Worm (Caenorhabditis elegans) whole organism, L4 larva: ENCODE results near the gene C37H5.13.
A peak's percentile ranks its signal among the peaks of the same experiment; 100 is the strongest.
"Not testable (repeated sequence)": the region's sequence is repeated elsewhere in the genome, so short reads cannot be mapped to it uniquely, and the experiment has no call there.

Source experiments
- F10B5.3 ChIP-seq: sonication (generic microtip); optimal IDR thresholded peaks from 2 replicates; lab custom pipeline; 2016; ENCODE audit warnings: mild to moderate bottlenecking, missing genetic modification characterization, missing compliant biosample characterization
- F37D6.2 ChIP-seq: sonication (generic microtip); optimal IDR thresholded peaks from 2 replicates; lab custom pipeline; 2016; ENCODE audit warnings: mild to moderate bottlenecking, missing genetic modification characterization, missing compliant biosample characterization
- F49E8.2 ChIP-seq: sonication (generic microtip); optimal IDR thresholded peaks from 2 replicates; lab custom pipeline; 2016; ENCODE audit warnings: missing compliant biosample characterization, mild to moderate bottlenecking, missing genetic modification characterization, borderline replicate concordance
- R02D3.7 ChIP-seq: fragments of 150-350 bp; sonication (generic microtip); optimal IDR thresholded peaks from 3 replicates; lab custom pipeline; 2014; ENCODE audit warnings: missing biosample characterization, missing genetic modification characterization
- T26A8.4 ChIP-seq: fragments of 200-800 bp; sonication (Bioruptor generic); IDR thresholded peaks from 2 replicates; pipeline ENCODE4 v1.3.6; 2022; ENCODE audit warnings: missing genetic modification characterization, missing compliant biosample characterization
- Y48G9A.11 ChIP-seq: fragments of 200-800 bp; sonication (Bioruptor generic); IDR thresholded peaks from 2 replicates; pipeline ENCODE4 v1.3.6; 2022; ENCODE audit warnings: missing genetic modification reagents, missing genetic modification characterization, missing compliant biosample characterization
- ZK337.2 ChIP-seq: fragments of 200-800 bp; sonication (Bioruptor generic); IDR thresholded peaks from 2 replicates; pipeline ENCODE4 v1.3.6; 2022; ENCODE audit warnings: missing genetic modification reagents, missing genetic modification characterization, missing compliant biosample characterization
- ZK546.5 ChIP-seq, 2 experiments: sonication (generic microtip); optimal IDR thresholded peaks; 2 replicates each; lab custom pipeline; 2017; ENCODE audit warnings: missing biosample characterization in 2 of 2, missing genetic modification characterization in 2 of 2
- aha-1 ChIP-seq: fragments of 150-350 bp; peaks from one replicate; lab custom pipeline; 2014; ENCODE audit warnings: missing biosample characterization, missing genetic modification characterization
- aly-2 ChIP-seq: sonication (generic microtip); optimal IDR thresholded peaks from 2 replicates; lab custom pipeline; 2018; ENCODE audit warnings: missing biosample characterization, missing genetic modification characterization
- ceh-44 ChIP-seq: fragments of 200-800 bp; sonication (Bioruptor generic); IDR thresholded peaks from 2 replicates; pipeline ENCODE4 v1.3.6; 2022; ENCODE audit warnings: missing genetic modification reagents, missing genetic modification characterization, missing compliant biosample characterization
- ceh-62 ChIP-seq: sonication (generic microtip); optimal IDR thresholded peaks from 2 replicates; lab custom pipeline; 2017; ENCODE audit warnings: missing biosample characterization, missing genetic modification characterization
- daf-16 ChIP-seq, 3 experiments: sonication (generic microtip); optimal IDR thresholded peaks; 2 replicates each; lab custom pipeline; 2016 to 2017; ENCODE audit warnings: missing genetic modification characterization in 3 of 3, missing genetic modification reagents in 3 of 3, mild to moderate bottlenecking in 2 of 3, missing compliant biosample characterization in 2 of 3, missing biosample characterization in 1 of 3, moderate library complexity in 1 of 3
- egl-27 ChIP-seq: sonication (generic microtip); optimal IDR thresholded peaks from 3 replicates; lab custom pipeline; 2017; ENCODE audit warnings: missing biosample characterization, missing genetic modification reagents, missing genetic modification characterization
- jun-1 ChIP-seq: fragments of 150-350 bp; optimal IDR thresholded peaks from 2 replicates; lab custom pipeline; 2014; ENCODE audit warnings: missing biosample characterization, missing genetic modification reagents, missing genetic modification characterization
- lim-7 ChIP-seq: fragments of 200-800 bp; sonication (Bioruptor generic); IDR thresholded peaks from 2 replicates; pipeline ENCODE4 v1.3.6; 2022; ENCODE audit warnings: missing genetic modification characterization, missing compliant biosample characterization
- lin-13 ChIP-seq: fragments of 150-350 bp; optimal IDR thresholded peaks from 2 replicates; lab custom pipeline; 2014; ENCODE audit warnings: missing biosample characterization, missing genetic modification reagents, missing genetic modification characterization
- lin-38 ChIP-seq: fragments of 200-800 bp; sonication (Bioruptor generic); IDR thresholded peaks from 2 replicates; pipeline ENCODE4 v1.3.6; 2022; ENCODE audit warnings: missing genetic modification reagents, missing genetic modification characterization, missing compliant biosample characterization
- lin-39 ChIP-seq: fragments of 150-350 bp; optimal IDR thresholded peaks from 2 replicates; lab custom pipeline; 2014; ENCODE audit warnings: missing biosample characterization, missing genetic modification reagents, missing genetic modification characterization
- mdl-1 ChIP-seq, 2 experiments: fragments of 150-350 bp in 1 of 2; sonication (generic microtip) in 1 of 2; optimal IDR thresholded peaks; 2 replicates each; lab custom pipeline; 2014 to 2017; ENCODE audit warnings: missing biosample characterization in 2 of 2, missing genetic modification characterization in 2 of 2
- mxl-3 ChIP-seq: fragments of 200-800 bp; sonication (Bioruptor generic); optimal IDR thresholded peaks from 2 replicates; lab custom pipeline; 2018; ENCODE audit warnings: mild to moderate bottlenecking, missing genetic modification characterization, missing compliant biosample characterization
- nhr-28 ChIP-seq: fragments of 150-350 bp; optimal IDR thresholded peaks from 2 replicates; lab custom pipeline; 2014; ENCODE audit warnings: missing biosample characterization, missing genetic modification characterization
- nhr-42 ChIP-seq: fragments of 200-800 bp; sonication (Bioruptor generic); IDR thresholded peaks from 2 replicates; pipeline ENCODE4 v1.3.6; 2022; ENCODE audit warnings: missing genetic modification characterization, missing compliant biosample characterization
- nhr-77 ChIP-seq: fragments of 150-350 bp; optimal IDR thresholded peaks from 2 replicates; lab custom pipeline; 2014; ENCODE audit warnings: missing biosample characterization, missing genetic modification characterization
- sdz-12 ChIP-seq: fragments of 200-800 bp; sonication (Bioruptor generic); optimal IDR thresholded peaks from 2 replicates; lab custom pipeline; 2018; ENCODE audit warnings: mild to moderate bottlenecking, missing genetic modification characterization, missing compliant biosample characterization
- set-16 ChIP-seq: fragments of 200-800 bp; sonication (Bioruptor generic); IDR thresholded peaks from 2 replicates; pipeline ENCODE4 v1.3.6; 2022; ENCODE audit warnings: missing genetic modification reagents, missing genetic modification characterization, missing compliant biosample characterization
- snpc-1.2 ChIP-seq: fragments of 200-800 bp; sonication (Bioruptor generic); IDR thresholded peaks from 2 replicates; pipeline ENCODE4 v1.3.6; 2022; ENCODE audit warnings: missing genetic modification reagents, missing genetic modification characterization, missing compliant biosample characterization
- snpc-4 ChIP-seq: fragments of 150-350 bp; optimal IDR thresholded peaks from 2 replicates; lab custom pipeline; 2014; ENCODE audit warnings: missing biosample characterization, missing genetic modification characterization
- spr-1 ChIP-seq: sonication (generic microtip); optimal IDR thresholded peaks from 2 replicates; lab custom pipeline; 2016; ENCODE audit warnings: mild to moderate bottlenecking, missing genetic modification characterization, missing compliant biosample characterization
- unc-130 ChIP-seq: sonication (generic microtip); optimal IDR thresholded peaks from 2 replicates; lab custom pipeline; 2016; ENCODE audit warnings: missing genetic modification reagents, missing genetic modification characterization, missing compliant biosample characterization
- unc-62 ChIP-seq, 3 experiments: fragments of 150-350 bp in 1 of 3; sonication (generic microtip); optimal IDR thresholded peaks in 2 of 3; peaks in 1 of 3; 1 replicate in 1 of 3; 2 replicates in 2 of 3; lab custom pipeline; 2014 to 2017; ENCODE audit warnings: missing biosample characterization in 3 of 3, missing genetic modification characterization in 3 of 3, missing genetic modification reagents in 3 of 3, missing genotype in 1 of 3
- vab-7 ChIP-seq: fragments of 200-800 bp; sonication (Bioruptor generic); IDR thresholded peaks from 2 replicates; pipeline ENCODE4 v1.3.6; 2022; ENCODE audit warnings: missing genetic modification reagents, missing genetic modification characterization, missing compliant biosample characterization
- zip-11 ChIP-seq: fragments of 200-800 bp; sonication (Bioruptor generic); IDR thresholded peaks from 2 replicates; pipeline ENCODE4 v1.3.6; 2022; ENCODE audit warnings: missing genetic modification characterization, missing compliant biosample characterization

Gene C37H5.13

DNA sequence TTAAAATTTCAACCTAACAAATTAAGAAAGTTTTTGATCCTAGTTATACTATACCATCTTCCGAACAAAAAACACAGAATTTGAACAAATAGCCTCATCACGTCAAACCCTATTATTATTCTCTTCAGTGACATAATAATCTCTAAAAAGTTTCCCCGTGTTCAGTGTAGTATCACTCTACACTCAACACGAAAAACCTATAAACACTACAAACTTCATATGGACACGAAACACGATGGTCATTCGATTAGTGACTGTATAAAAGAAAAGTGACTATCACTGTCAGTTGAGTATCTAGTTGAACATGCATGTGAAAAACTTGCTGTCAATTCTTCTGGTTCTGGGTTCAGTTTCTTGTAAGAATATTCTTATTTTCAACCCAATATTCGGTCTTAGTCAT is 40.9 kb upstream of the C37H5.13 start, which contains the start of gene ugt-8:
ugt-8 (plus strand) TSS at position 235 of the 400 bp plus-strand sequence.
- TF ChIP-seq F37D6.2 (tag; lab: Kevin White, UChicago) (no peak), nhr-28 (tag; lab: Kevin White, UChicago) (peak; percentile 100), mdl-1 (tag; optimal IDR thresholded peaks at IDR 0.05; lab: Kevin White, UChicago) (peak in 1 of 2 experiments; percentile 0)

ce11 chrV:4901074-4901473 is 38.3 kb upstream of the C37H5.13 start, which contains the start of gene ugt-67:
Gene ugt-67, plus strand, starts transcription at chrV:4901374.
- TF ChIP-seq nhr-28 (tag; lab: Kevin White, UChicago): peak; percentile 7
- TF ChIP-seq lin-39 (tag; lab: Kevin White, UChicago): no peak

DNA sequence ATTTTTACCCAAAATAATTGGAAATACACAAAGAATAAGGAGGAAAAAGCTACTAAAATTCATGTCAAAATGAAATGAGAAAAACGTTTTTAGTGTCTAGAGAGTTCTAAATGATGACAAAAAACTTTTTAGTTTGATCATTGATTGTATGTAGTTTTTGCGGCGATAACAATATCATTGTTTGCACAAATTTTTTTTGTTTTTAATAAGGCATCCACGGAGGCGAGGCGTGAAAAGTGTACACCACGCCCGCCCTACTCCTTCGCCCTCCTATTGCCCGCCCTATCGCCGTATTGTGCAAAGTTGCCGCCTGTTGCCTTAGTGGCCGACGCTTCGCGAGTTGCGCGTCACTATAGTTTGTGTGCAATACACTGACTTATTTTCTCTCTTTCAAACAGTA is 37.3 kb upstream of the C37H5.13 start, which contains the start of gene ugt-10:
ugt-10 (minus strand) TSS at position 101 of the 400 bp plus-strand sequence.
- peak in 1 of 2 experiments; percentile 75 for TF ChIP-seq unc-62 (GFP tag; optimal IDR thresholded peaks at IDR 0.05 in 1 of 2; lab: Kevin White, UChicago)
- not testable (repeated sequence) for TF ChIP-seq unc-62 (tag; optimal IDR thresholded peaks at IDR 0.05; lab: Kevin White, UChicago)

- TF ChIP-seq unc-62 (GFP tag; optimal IDR thresholded peaks at IDR 0.05 in 1 of 2; lab: Kevin White, UChicago) (peak in 1 of 2 experiments; percentile 84), unc-62 (tag; optimal IDR thresholded peaks at IDR 0.05; lab: Kevin White, UChicago) (no peak), daf-16 (GFP tag; optimal IDR thresholded peaks at IDR 0.05; lab: Kevin White, UChicago) (no peak), daf-16 (tag; optimal IDR thresholded peaks at IDR 0.05; lab: Kevin White, UChicago) (peak; percentile 17), ZK337.2 (GFP tag; lab: Robert Waterston, UW) (no peak), lim-7 (GFP tag; lab: Robert Waterston, UW) (no peak), nhr-28 (tag; lab: Kevin White, UChicago) (peak; percentile 99), nhr-77 (tag; lab: Kevin White, UChicago) (peak; percentile 53)
Observed at ce11 chrV:4895744-4896143, 33.0 kb upstream of the C37H5.13 start, which contains the start of gene ugt-9. Gene ugt-9, plus strand, starts transcription at chrV:4896048.

ce11 chrV:4894971-4895370 is 32.2 kb upstream of the C37H5.13 start, which contains the start of gene ugt-11:
Gene ugt-11, minus strand, starts transcription at chrV:4895071.
- TF ChIP-seq T26A8.4 (GFP tag; lab: Robert Waterston, UW): no peak
- peak; percentile 21 for TF ChIP-seq aha-1 (tag; lab: Kevin White, UChicago)
- TF ChIP-seq, all 104 proteins: peak for 1

ce11 chrV:4891305-4891704 is 28.5 kb upstream of the C37H5.13 start:
- peak; percentile 30 for TF ChIP-seq F49E8.2 (tag; lab: Kevin White, UChicago)
- no peak for TF ChIP-seq F10B5.3 (tag; lab: Kevin White, UChicago)
- peak; percentile 26 for TF ChIP-seq unc-130 (GFP tag; lab: Kevin White, UChicago)
- TF ChIP-seq lin-38 (GFP tag; lab: Robert Waterston, UW): peak; percentile 60
- no peak for TF ChIP-seq daf-16 (GFP tag; optimal IDR thresholded peaks at IDR 0.05; lab: Kevin White, UChicago)
- TF ChIP-seq daf-16 (tag; optimal IDR thresholded peaks at IDR 0.05; lab: Kevin White, UChicago): no peak
- TF ChIP-seq egl-27 (tag; lab: Kevin White, UChicago): no peak

DNA sequence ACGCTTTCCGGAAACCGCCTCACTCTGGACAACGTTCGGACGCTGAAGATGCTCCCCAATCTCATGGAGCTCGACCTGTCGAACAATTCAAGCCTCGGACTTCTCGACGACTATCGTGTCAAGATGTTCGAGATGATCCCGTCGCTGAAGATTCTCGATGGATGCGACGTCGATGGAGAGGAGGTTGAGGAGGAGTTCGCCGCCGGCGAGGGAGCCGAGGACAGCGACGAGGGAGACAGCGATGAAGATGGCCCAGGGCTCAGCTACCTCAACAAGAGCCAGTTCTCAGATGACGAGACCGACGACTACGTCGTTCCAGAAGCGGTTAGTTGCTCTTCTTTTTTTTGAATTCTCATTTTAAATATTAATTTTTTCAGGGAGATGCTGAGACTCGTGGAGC is 28.0 kb upstream of the C37H5.13 start:
- TF ChIP-seq vab-7 (GFP tag; lab: Robert Waterston, UW) (no peak), set-16 (GFP tag; lab: Robert Waterston, UW) (peak; percentile 86)
- TF ChIP-seq, all 104 proteins: peak for 1

- TF ChIP-seq vab-7 (GFP tag; lab: Robert Waterston, UW) (peak; percentile 18; the same call in 1 of the 2 replicates), lin-13 (GFP tag; lab: Kevin White, UChicago) (peak; percentile 32), spr-1 (no peak), ceh-44 (GFP tag; lab: Robert Waterston, UW) (no peak), Y48G9A.11 (GFP tag; lab: Robert Waterston, UW) (peak; percentile 87), ZK546.5 (tag; optimal IDR thresholded peaks at IDR 0.05; lab: Kevin White, UChicago) (no peak), unc-130 (GFP tag; lab: Kevin White, UChicago) (peak; percentile 91), snpc-1.2 (GFP tag; lab: Robert Waterston, UW) (peak; percentile 78), R02D3.7 (tag; lab: Kevin White, UChicago) (no peak), F49E8.2 (tag; lab: Kevin White, UChicago) (peak; percentile 85), jun-1 (tag; lab: Kevin White, UChicago) (no peak), sdz-12 (GFP tag; lab: Kevin White, UChicago) (no peak), mxl-3 (GFP tag; lab: Kevin White, UChicago) (no peak), aly-2 (tag; lab: Kevin White, UChicago) (no peak), ceh-62 (tag; lab: Kevin White, UChicago) (no peak), snpc-4 (tag; lab: Kevin White, UChicago) (no peak), nhr-42 (GFP tag; lab: Robert Waterston, UW) (no peak), lin-38 (GFP tag; lab: Robert Waterston, UW) (peak; percentile 98), zip-11 (GFP tag; lab: Robert Waterston, UW) (no peak), daf-16 (GFP tag; optimal IDR thresholded peaks at IDR 0.05; lab: Kevin White, UChicago) (no peak), daf-16 (tag; optimal IDR thresholded peaks at IDR 0.05; lab: Kevin White, UChicago) (no peak)
- TF ChIP-seq, all 104 proteins: peak for 7
Observed at ce11 chrV:4889976-4890479, 27.3 kb upstream of the C37H5.13 start, which contains the start of gene T19H12.2. Gene T19H12.2, plus strand, starts transcription at chrV:4890429.
